Fruit fly (Drosophila melanogaster) whole organism, pupa: Measurements from ENCODE around the gene CG3062.

Experiments used
- CG10348 ChIP-seq: fragments of 200-800 bp; sonication (Bioruptor generic); IDR thresholded peaks from 2 replicates; pipeline ENCODE4 v1.3.6; 2022; ENCODE audit warnings: missing biosample characterization, missing genetic modification characterization
- CG12605 ChIP-seq: fragments of 200-800 bp; sonication (Bioruptor generic); IDR thresholded peaks from 2 replicates; pipeline ENCODE4 v1.3.6; 2022; ENCODE audit warnings: missing biosample characterization, missing genetic modification characterization
- CG13204 ChIP-seq: fragments of 200-800 bp; sonication (Bioruptor generic); optimal IDR thresholded peaks from 2 replicates; lab custom pipeline; 2018; ENCODE audit warnings: missing biosample characterization, mild to moderate bottlenecking, missing genetic modification characterization, moderate library complexity
- CG14655 ChIP-seq: fragments of 200-800 bp; sonication (Bioruptor generic); optimal IDR thresholded peaks from 3 replicates; lab custom pipeline; 2017; ENCODE audit warnings: mild to moderate bottlenecking, missing biosample characterization, missing genetic modification reagents, missing genetic modification characterization
- CG15710 ChIP-seq: fragments of 200-800 bp; sonication (Bioruptor generic); optimal IDR thresholded peaks from 2 replicates; lab custom pipeline; 2018; ENCODE audit warnings: missing biosample characterization, mild to moderate bottlenecking, missing genetic modification characterization, moderate library complexity
- CG17806 ChIP-seq: fragments of 200-800 bp; sonication (Bioruptor generic); optimal IDR thresholded peaks from 2 replicates; lab custom pipeline; 2018; ENCODE audit warnings: missing biosample characterization, mild to moderate bottlenecking, missing genetic modification characterization, moderate library complexity
- CG32121 ChIP-seq: fragments of 200-800 bp; sonication (Bioruptor generic); IDR thresholded peaks from 2 replicates; pipeline ENCODE4 v1.3.6; 2022; ENCODE audit warnings: missing biosample characterization, missing genetic modification characterization
- CG34367 ChIP-seq: fragments of 200-800 bp; sonication (Bioruptor generic); optimal IDR thresholded peaks from 2 replicates; lab custom pipeline; 2018; ENCODE audit warnings: missing biosample characterization, mild to moderate bottlenecking, missing genetic modification characterization
- CG4496 ChIP-seq: fragments of 200-800 bp; sonication (Bioruptor generic); IDR thresholded peaks from 3 replicates; pipeline ENCODE4 v1.3.6; 2022; ENCODE audit warnings: missing biosample characterization, missing genetic modification characterization
- CG8159 ChIP-seq: fragments of 200-800 bp; sonication (Bioruptor generic); optimal IDR thresholded peaks from 3 replicates; lab custom pipeline; 2018; ENCODE audit warnings: missing biosample characterization, mild to moderate bottlenecking, missing genetic modification characterization, moderate library complexity
- CG8301 ChIP-seq: fragments of 200-800 bp; sonication (Bioruptor generic); optimal IDR thresholded peaks from 2 replicates; lab custom pipeline; 2018; ENCODE audit warnings: missing biosample characterization, mild to moderate bottlenecking, missing genetic modification characterization
- CG9948 ChIP-seq: fragments of 200-800 bp; sonication (Bioruptor generic); optimal IDR thresholded peaks from 2 replicates; lab custom pipeline; 2018; ENCODE audit warnings: missing biosample characterization, mild to moderate bottlenecking, missing genetic modification characterization, moderate library complexity
- D1 ChIP-seq: fragments of 200-800 bp; sonication (Bioruptor generic); optimal IDR thresholded peaks from 2 replicates; lab custom pipeline; 2018; ENCODE audit warnings: missing biosample characterization, mild to moderate bottlenecking, missing genetic modification characterization, moderate library complexity
- EcR ChIP-seq: fragments of 200-800 bp; sonication (Bioruptor generic); optimal IDR thresholded peaks from 3 replicates; lab custom pipeline; 2019; ENCODE audit warnings: missing biosample characterization, missing genetic modification characterization, mild to moderate bottlenecking, moderate library complexity, missing genetic modification reagents
- Ets98B ChIP-seq: fragments of 200-800 bp; sonication (Bioruptor generic); IDR thresholded peaks from 2 replicates; pipeline ENCODE4 v1.3.6; 2022; ENCODE audit warnings: missing biosample characterization, missing genetic modification characterization
- Pif1A ChIP-seq: fragments of 200-800 bp; sonication (Bioruptor generic); optimal IDR thresholded peaks from 3 replicates; lab custom pipeline; 2016; ENCODE audit warnings: missing biosample characterization, missing genetic modification characterization
- Pif1B ChIP-seq: fragments of 200-800 bp; sonication (Bioruptor generic); optimal IDR thresholded peaks from 3 replicates; lab custom pipeline; 2016; ENCODE audit warnings: missing biosample characterization, missing genetic modification characterization
- Snoo ChIP-seq: fragments of 200-800 bp; sonication (Bioruptor generic); optimal IDR thresholded peaks from 3 replicates; lab custom pipeline; 2017; ENCODE audit warnings: missing biosample characterization, mild to moderate bottlenecking, missing genetic modification characterization, inconsistent platforms
- fd96Ca ChIP-seq: fragments of 200-800 bp; sonication (Bioruptor generic); IDR thresholded peaks from 3 replicates; pipeline ENCODE4 v1.3.6; 2022; ENCODE audit warnings: missing biosample characterization, missing genetic modification characterization
- gl ChIP-seq: fragments of 200-800 bp; sonication (Bioruptor generic); optimal IDR thresholded peaks from 2 replicates; lab custom pipeline; 2018; ENCODE audit warnings: missing biosample characterization, mild to moderate bottlenecking, missing genetic modification characterization
- rn ChIP-seq: fragments of 200-800 bp; sonication (Bioruptor generic); IDR thresholded peaks from 2 replicates; pipeline ENCODE4 v1.3.6; 2022; ENCODE audit warnings: missing biosample characterization, missing genetic modification characterization

CG3062 gene

dm6 chrX:4635856-4636486 lies 8.7 kb downstream of the CG3062 start, which contains the start of the genes Alms1a and pon:
Gene Alms1a, minus strand, starts transcription at chrX:4636004.
Gene pon, plus strand, starts transcription at chrX:4636318.
- TF ChIP-seq CG17806 (tag; lab: Kevin White, UChicago) (no peak), Pif1B (GFP tag; lab: Kevin White, UChicago) (no peak), gl (tag; lab: Kevin White, UChicago) (no peak), CG34367 (tag; lab: Kevin White, UChicago) (no peak), CG13204 (GFP tag; lab: Kevin White, UChicago) (no peak), fd96Ca (no peak), CG9948 (tag; lab: Kevin White, UChicago) (no peak), Ets98B (GFP tag; lab: Robert Waterston, UW) (no peak), Snoo (tag; lab: Kevin White, UChicago) (no peak), rn (GFP tag; lab: Robert Waterston, UW) (no peak), CG15710 (tag; lab: Kevin White, UChicago) (no peak), D1 (tag; lab: Kevin White, UChicago) (no peak), CG12605 (GFP tag; lab: Robert Waterston, UW) (no peak), CG10348 (GFP tag; lab: Robert Waterston, UW) (no peak), Pif1A (GFP tag; lab: Kevin White, UChicago) (no peak), CG14655 (GFP tag; lab: Kevin White, UChicago) (no peak), CG4496 (GFP tag; lab: Robert Waterston, UW) (no peak), CG8159 (tag; lab: Kevin White, UChicago) (no peak)

dm6 chrX:4630836-4631235 lies 13.8 kb downstream of the CG3062 start, which contains the start of gene Alms1b:
Gene Alms1b, minus strand, starts transcription at chrX:4630936.
- TF ChIP-seq gl (tag; lab: Kevin White, UChicago) (no peak), CG34367 (tag; lab: Kevin White, UChicago) (no peak), Snoo (tag; lab: Kevin White, UChicago) (no peak), CG10348 (GFP tag; lab: Robert Waterston, UW) (no peak), CG12605 (GFP tag; lab: Robert Waterston, UW) (no peak), fd96Ca (no peak), CG15710 (tag; lab: Kevin White, UChicago) (no peak)

- TF ChIP-seq CG17806 (tag; lab: Kevin White, UChicago) (no peak), CG34367 (tag; lab: Kevin White, UChicago) (no peak), CG14655 (GFP tag; lab: Kevin White, UChicago) (no peak), rn (GFP tag; lab: Robert Waterston, UW) (no peak), Ets98B (GFP tag; lab: Robert Waterston, UW) (no peak), CG13204 (GFP tag; lab: Kevin White, UChicago) (no peak)
Measured at dm6 chrX:4627160-4627559, 17.5 kb downstream of the CG3062 start.

- TF ChIP-seq CG32121 (GFP tag; lab: Robert Waterston, UW) (no peak), EcR (GFP tag; lab: Kevin White, UChicago) (no peak), CG15710 (tag; lab: Kevin White, UChicago) (no peak), Snoo (tag; lab: Kevin White, UChicago) (no peak), Pif1A (GFP tag; lab: Kevin White, UChicago) (no peak), CG4496 (GFP tag; lab: Robert Waterston, UW) (no peak), CG17806 (tag; lab: Kevin White, UChicago) (no peak), D1 (tag; lab: Kevin White, UChicago) (no peak), CG10348 (GFP tag; lab: Robert Waterston, UW) (no peak), CG8301 (tag; lab: Kevin White, UChicago) (no peak), CG14655 (GFP tag; lab: Kevin White, UChicago) (no peak)
Measured at dm6 chrX:4618869-4619268, 25.8 kb downstream of the CG3062 start.

dm6 chrX:4616865-4617669 lies 27.6 kb downstream of the CG3062 start, which contains the start of gene peb:
Gene peb, plus strand, starts transcription at chrX:4617564.
- TF ChIP-seq CG17806 (tag; lab: Kevin White, UChicago), result no peak
- TF ChIP-seq gl (tag; lab: Kevin White, UChicago), result peak; percentile 47
- TF ChIP-seq Ets98B (GFP tag; lab: Robert Waterston, UW), result peak; percentile 60
- TF ChIP-seq EcR (GFP tag; lab: Kevin White, UChicago), result peak; percentile 27
- TF ChIP-seq Pif1A (GFP tag; lab: Kevin White, UChicago), result peak; percentile 7
- no peak for TF ChIP-seq CG9948 (tag; lab: Kevin White, UChicago)
- peak; percentile 12 for TF ChIP-seq Pif1B (GFP tag; lab: Kevin White, UChicago)
- TF ChIP-seq CG14655 (GFP tag; lab: Kevin White, UChicago), result peak; percentile 33
- TF ChIP-seq CG32121 (GFP tag; lab: Robert Waterston, UW), result no peak
- TF ChIP-seq CG10348 (GFP tag; lab: Robert Waterston, UW), result no peak
- peak; percentile 63; the same call in 2 of the 3 replicates for TF ChIP-seq CG4496 (GFP tag; lab: Robert Waterston, UW)
- TF ChIP-seq CG15710 (tag; lab: Kevin White, UChicago), result no peak
- TF ChIP-seq CG13204 (GFP tag; lab: Kevin White, UChicago), result peak; percentile 32
- TF ChIP-seq Snoo (tag; lab: Kevin White, UChicago), result peak; percentile 54
- TF ChIP-seq D1 (tag; lab: Kevin White, UChicago), result no peak
- TF ChIP-seq rn (GFP tag; lab: Robert Waterston, UW), result no peak
- peak; percentile 4 for TF ChIP-seq CG34367 (tag; lab: Kevin White, UChicago)
- TF ChIP-seq CG8301 (tag; lab: Kevin White, UChicago), result no peak
- TF ChIP-seq CG8159 (tag; lab: Kevin White, UChicago), result peak; percentile 12
- TF ChIP-seq CG12605 (GFP tag; lab: Robert Waterston, UW), result peak; percentile 71
- peak; percentile 34; the same call in 2 of the 3 replicates for TF ChIP-seq fd96Ca
